Worm (Caenorhabditis elegans) whole organism, young adult: ENCODE measurements around the gene atat-2.

Source experiments
- C06A6.2 ChIP-seq: fragments of 200-800 bp; sonication (Bioruptor generic); conservative IDR thresholded peaks from 2 replicates; pipeline ENCODE4 v1.3.6; 2022; ENCODE audit warnings: missing genetic modification characterization, missing compliant biosample characterization
- F33H1.4 ChIP-seq: fragments of 200-800 bp; sonication (Bioruptor generic); IDR thresholded peaks from 2 replicates; pipeline ENCODE4 v1.3.6; 2022; ENCODE audit warnings: missing genetic modification reagents, missing genetic modification characterization, missing compliant biosample characterization
- F37B4.10 ChIP-seq: fragments of 200-800 bp; sonication (Bioruptor generic); IDR thresholded peaks from 2 replicates; pipeline ENCODE4 v1.3.6; 2022; ENCODE audit warnings: missing genetic modification characterization, missing compliant biosample characterization
- F52B5.7 ChIP-seq: sonication (generic microtip); optimal IDR thresholded peaks from 2 replicates; lab custom pipeline; 2016; ENCODE audit warnings: mild to moderate bottlenecking, missing genetic modification characterization, missing compliant biosample characterization
- F55B11.4 ChIP-seq: sonication (generic microtip); optimal IDR thresholded peaks from 2 replicates; lab custom pipeline; 2016; ENCODE audit warnings: missing compliant biosample characterization, missing genetic modification characterization, borderline replicate concordance; ENCODE audit not compliant: insufficient read depth
- T26A5.8 ChIP-seq: sonication (generic microtip); optimal IDR thresholded peaks from 2 replicates; lab custom pipeline; 2016; ENCODE audit warnings: missing genetic modification characterization, missing compliant biosample characterization
- Y53F4B.3 ChIP-seq: fragments of 200-800 bp; sonication (Bioruptor generic); IDR thresholded peaks from 2 replicates; pipeline ENCODE4 v1.3.6; 2022; ENCODE audit warnings: missing genetic modification reagents, missing genetic modification characterization, missing compliant biosample characterization
- ZK185.1 ChIP-seq: sonication (generic microtip); optimal IDR thresholded peaks from 2 replicates; lab custom pipeline; 2016; ENCODE audit warnings: mild to moderate bottlenecking, missing genetic modification characterization, missing compliant biosample characterization; ENCODE audit not compliant: poor library complexity, severe bottlenecking
- aptf-2 ChIP-seq: fragments of 200-800 bp; sonication (Bioruptor generic); conservative IDR thresholded peaks from 2 replicates; pipeline ENCODE4 v1.3.6; 2022; ENCODE audit warnings: missing genetic modification reagents, missing genetic modification characterization, missing compliant biosample characterization
- athp-1 ChIP-seq: sonication (generic microtip); optimal IDR thresholded peaks from 2 replicates; lab custom pipeline; 2017; ENCODE audit warnings: mild to moderate bottlenecking, missing genetic modification characterization, missing compliant biosample characterization
- attf-3 ChIP-seq: fragments of 200-800 bp; sonication (Bioruptor generic); conservative IDR thresholded peaks from 2 replicates; pipeline ENCODE4 v1.3.6; 2022; ENCODE audit warnings: missing genetic modification reagents, missing genetic modification characterization, missing compliant biosample characterization
- attf-6 ChIP-seq: fragments of 200-800 bp; sonication (Bioruptor generic); IDR thresholded peaks from 2 replicates; pipeline ENCODE4 v1.3.6; 2022; ENCODE audit warnings: missing genetic modification reagents, missing genetic modification characterization, missing compliant biosample characterization
- bed-1 ChIP-seq: fragments of 200-800 bp; sonication (Bioruptor generic); IDR thresholded peaks from 2 replicates; pipeline ENCODE4 v1.3.6; 2022; ENCODE audit warnings: missing genetic modification reagents, missing genetic modification characterization, missing compliant biosample characterization
- bed-2 ChIP-seq: fragments of 200-800 bp; sonication (Bioruptor generic); IDR thresholded peaks from 2 replicates; pipeline ENCODE4 v1.3.6; 2022; ENCODE audit warnings: missing genetic modification reagents, missing genetic modification characterization, missing compliant biosample characterization
- ccch-3 ChIP-seq: fragments of 200-800 bp; sonication (Bioruptor generic); optimal IDR thresholded peaks from 2 replicates; lab custom pipeline; 2018; ENCODE audit warnings: mild to moderate bottlenecking, missing genetic modification characterization, missing compliant biosample characterization
- cebp-1 ChIP-seq, 2 experiments: fragments of 200-800 bp in 1 of 2; sonication (Bioruptor generic) in 1 of 2; sonication (generic microtip) in 1 of 2; IDR thresholded peaks in 1 of 2; optimal IDR thresholded peaks in 1 of 2; 2 replicates each; pipeline versions ENCODE4 v1.3.6 to Lab custom; 2017 to 2022; ENCODE audit warnings: missing compliant biosample characterization in 2 of 2, missing genetic modification characterization in 2 of 2, mild to moderate bottlenecking in 1 of 2, missing genetic modification reagents in 1 of 2, moderate library complexity in 1 of 2
- ceh-27 ChIP-seq: fragments of 200-800 bp; sonication (Bioruptor generic); optimal IDR thresholded peaks from 2 replicates; lab custom pipeline; 2018; ENCODE audit warnings: mild to moderate bottlenecking, missing genetic modification characterization, moderate library complexity, missing compliant biosample characterization
- ceh-91 ChIP-seq: fragments of 200-800 bp; sonication (Bioruptor generic); IDR thresholded peaks from 2 replicates; pipeline ENCODE4 v1.3.6; 2022; ENCODE audit warnings: missing genetic modification reagents, missing genetic modification characterization, missing compliant biosample characterization
- dpl-1 ChIP-seq: fragments of 150-350 bp; optimal IDR thresholded peaks from 2 replicates; lab custom pipeline; 2014; ENCODE audit warnings: missing biosample characterization, missing genetic modification reagents, missing genetic modification characterization
- efl-1 ChIP-seq: fragments of 150-350 bp; optimal IDR thresholded peaks from 2 replicates; lab custom pipeline; 2014; ENCODE audit warnings: missing biosample characterization, missing genetic modification reagents, missing genetic modification characterization
- egrh-3 ChIP-seq: fragments of 200-800 bp; sonication (Bioruptor generic); IDR thresholded peaks from 2 replicates; pipeline ENCODE4 v1.3.6; 2022; ENCODE audit warnings: missing genetic modification reagents, missing genetic modification characterization, missing compliant biosample characterization
- ekl-4 ChIP-seq: fragments of 200-800 bp; sonication (Bioruptor generic); IDR thresholded peaks from 2 replicates; pipeline ENCODE4 v1.3.6; 2022; ENCODE audit warnings: missing genetic modification reagents, missing genetic modification characterization, missing compliant biosample characterization
- fkh-3 ChIP-seq: sonication (generic microtip); optimal IDR thresholded peaks from 2 replicates; lab custom pipeline; 2016; ENCODE audit warnings: mild to moderate bottlenecking, missing genetic modification characterization, missing compliant biosample characterization
- let-526 ChIP-seq: fragments of 200-800 bp; sonication (Bioruptor generic); IDR thresholded peaks from 2 replicates; pipeline ENCODE4 v1.3.6; 2022; ENCODE audit warnings: missing genetic modification reagents, missing genetic modification characterization, missing compliant biosample characterization
- let-607 ChIP-seq, 2 experiments: fragments of 200-800 bp in 1 of 2; sonication (Bioruptor generic) in 1 of 2; sonication (generic microtip) in 1 of 2; optimal IDR thresholded peaks; 2 replicates each; lab custom pipeline; 2016 to 2018; ENCODE audit warnings: mild to moderate bottlenecking in 2 of 2, missing compliant biosample characterization in 2 of 2, missing genetic modification characterization in 2 of 2, moderate library complexity in 2 of 2, missing genotype in 1 of 2
- lin-54 ChIP-seq: fragments of 200-800 bp; sonication (Bioruptor generic); optimal IDR thresholded peaks from 2 replicates; lab custom pipeline; 2018; ENCODE audit warnings: mild to moderate bottlenecking, missing genetic modification characterization, missing compliant biosample characterization
- lir-1 ChIP-seq: fragments of 200-800 bp; sonication (Bioruptor generic); conservative IDR thresholded peaks from 2 replicates; pipeline ENCODE4 v1.3.6; 2022; ENCODE audit warnings: missing genetic modification reagents, missing genetic modification characterization, missing compliant biosample characterization
- madf-8 ChIP-seq: fragments of 200-800 bp; sonication (Bioruptor generic); conservative IDR thresholded peaks from 2 replicates; pipeline ENCODE4 v1.3.6; 2022; ENCODE audit warnings: missing genetic modification reagents, missing genetic modification characterization, missing compliant biosample characterization
- mcd-1 ChIP-seq: fragments of 200-800 bp; sonication (Bioruptor generic); IDR thresholded peaks from 2 replicates; pipeline ENCODE4 v1.3.6; 2022; ENCODE audit warnings: missing genetic modification reagents, missing genetic modification characterization, missing compliant biosample characterization
- mes-4 ChIP-seq: sonication (generic microtip); optimal IDR thresholded peaks from 2 replicates; lab custom pipeline; 2016; ENCODE audit warnings: missing genotype, missing genetic modification characterization, missing compliant biosample characterization
- nhr-27 ChIP-seq: fragments of 200-800 bp; sonication (Bioruptor generic); optimal IDR thresholded peaks from 2 replicates; lab custom pipeline; 2018; ENCODE audit warnings: mild to moderate bottlenecking, missing genetic modification characterization, moderate library complexity, missing compliant biosample characterization
- nhr-80 ChIP-seq: sonication (generic microtip); optimal IDR thresholded peaks from 2 replicates; lab custom pipeline; 2016; ENCODE audit warnings: missing genetic modification characterization, missing compliant biosample characterization
- nhr-90 ChIP-seq: sonication (generic microtip); optimal IDR thresholded peaks from 2 replicates; lab custom pipeline; 2016; ENCODE audit warnings: missing genotype, mild to moderate bottlenecking, missing genetic modification characterization, missing compliant biosample characterization
- pha-4 ChIP-seq: fragments of 150-350 bp; sonication (generic microtip); optimal IDR thresholded peaks from 2 replicates; lab custom pipeline; 2014; ENCODE audit warnings: missing biosample characterization, missing genetic modification reagents, missing genetic modification characterization
- repo-1 ChIP-seq: sonication (generic microtip); optimal IDR thresholded peaks from 2 replicates; lab custom pipeline; 2017; ENCODE audit warnings: mild to moderate bottlenecking, missing genetic modification characterization, missing compliant biosample characterization
- rpc-1 ChIP-seq, 2 experiments: fragments of 150-350 bp in 1 of 2; sonication (generic microtip) in 1 of 2; optimal IDR thresholded peaks; 2 replicates each; lab custom pipeline; 2014 to 2018; ENCODE audit warnings: missing biosample characterization in 1 of 2, missing genetic modification characterization in 1 of 2, missing genetic modification reagents in 1 of 2, missing genotype in 1 of 2
- somi-1 ChIP-seq: fragments of 200-800 bp; sonication (Bioruptor generic); optimal IDR thresholded peaks from 2 replicates; lab custom pipeline; 2018; ENCODE audit warnings: mild to moderate bottlenecking, missing genetic modification characterization, missing compliant biosample characterization
- sptf-2 ChIP-seq: fragments of 200-800 bp; sonication (Bioruptor generic); optimal IDR thresholded peaks from 2 replicates; lab custom pipeline; 2018; ENCODE audit warnings: mild to moderate bottlenecking, missing genetic modification characterization, missing compliant biosample characterization
- xnd-1 ChIP-seq: sonication (generic microtip); optimal IDR thresholded peaks from 2 replicates; lab custom pipeline; 2016; ENCODE audit warnings: missing genotype, missing genetic modification reagents, missing genetic modification characterization, missing compliant biosample characterization
- zim-3 ChIP-seq: sonication (generic microtip); optimal IDR thresholded peaks from 2 replicates; lab custom pipeline; 2017; ENCODE audit warnings: mild to moderate bottlenecking, missing genetic modification characterization, moderate library complexity, missing compliant biosample characterization
- ztf-22 ChIP-seq: fragments of 200-800 bp; sonication (Bioruptor generic); optimal IDR thresholded peaks from 2 replicates; lab custom pipeline; 2018; ENCODE audit warnings: mild to moderate bottlenecking, missing genetic modification characterization, moderate library complexity, missing compliant biosample characterization
- ztf-26 ChIP-seq: sonication (generic microtip); optimal IDR thresholded peaks from 2 replicates; lab custom pipeline; 2017; ENCODE audit warnings: missing genetic modification characterization, missing compliant biosample characterization
- ztf-6 ChIP-seq: fragments of 200-800 bp; sonication (Bioruptor generic); IDR thresholded peaks from 2 replicates; pipeline ENCODE4 v1.3.6; 2022; ENCODE audit warnings: missing genetic modification reagents, missing genetic modification characterization, missing compliant biosample characterization

The atat-2 gene

DNA sequence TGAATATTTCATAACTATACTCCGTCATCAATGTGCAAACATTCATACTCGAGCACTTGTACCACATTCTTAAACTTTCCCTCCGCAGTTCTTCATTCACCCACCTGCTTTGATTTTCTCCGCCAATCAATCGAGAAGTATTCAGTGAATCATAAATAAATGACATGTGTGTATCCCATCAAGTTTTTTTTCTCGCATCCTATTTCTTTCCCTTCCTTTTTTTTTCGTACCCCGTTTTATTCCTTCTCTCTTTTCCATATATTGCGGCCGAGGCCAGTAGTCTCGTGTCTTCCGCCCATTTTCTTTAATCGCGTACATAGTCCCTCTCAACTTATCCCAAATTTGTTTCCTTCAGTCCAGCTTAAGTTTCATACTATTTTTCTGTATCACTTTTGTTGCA lies at the start of gene atat-2:
Gene atat-2 (plus strand): TSS at position 398 of the 400 bp plus-strand sequence.
- TF ChIP-seq sptf-2 (GFP tag; lab: Kevin White, UChicago): no peak
- TF ChIP-seq fkh-3 (tag; lab: Kevin White, UChicago): no peak
- TF ChIP-seq cebp-1 (GFP tag; IDR thresholded peaks at IDR 0.05; lab: Robert Waterston, UW): no peak
- TF ChIP-seq cebp-1 (tag; optimal IDR thresholded peaks at IDR 0.05; lab: Kevin White, UChicago): peak; percentile 4
- TF ChIP-seq T26A5.8: no peak

- no peak for TF ChIP-seq efl-1 (GFP tag; lab: Kevin White, UChicago)
- TF ChIP-seq dpl-1 (GFP tag; lab: Kevin White, UChicago): no peak
- TF ChIP-seq attf-6 (GFP tag; lab: Robert Waterston, UW): no peak
Measured at ce11 chrX:5799229-5799628, 49.7 kb upstream of the atat-2 start.

ce11 chrX:5801156-5801592 lies 47.7 kb upstream of the atat-2 start:
- no peak for TF ChIP-seq Y53F4B.3 (GFP tag; lab: Robert Waterston, UW)
- peak; percentile 62; the same call in 1 of the 2 replicates for TF ChIP-seq ekl-4 (GFP tag; lab: Robert Waterston, UW)
- peak; percentile 89 for TF ChIP-seq repo-1 (tag; lab: Kevin White, UChicago)
- TF ChIP-seq ZK185.1 (tag; lab: Kevin White, UChicago): peak; percentile 94
- peak; percentile 93 for TF ChIP-seq nhr-90 (tag; lab: Kevin White, UChicago)
- TF ChIP-seq lin-54 (GFP tag; lab: Kevin White, UChicago): peak; percentile 66
- TF ChIP-seq madf-8 (GFP tag; lab: Robert Waterston, UW): no peak
- peak; percentile 73 for TF ChIP-seq ztf-22 (GFP tag; lab: Kevin White, UChicago)
- peak; percentile 61 for TF ChIP-seq lir-1 (GFP tag; lab: Robert Waterston, UW)
- TF ChIP-seq F37B4.10: no peak
- peak; percentile 66 for TF ChIP-seq nhr-27 (tag; lab: Kevin White, UChicago)
- TF ChIP-seq F55B11.4: no peak
- peak; percentile 83 for TF ChIP-seq mes-4 (tag; lab: Kevin White, UChicago)
- peak; percentile 74; the same call in 1 of the 2 replicates for TF ChIP-seq aptf-2 (GFP tag; lab: Robert Waterston, UW)
- TF ChIP-seq rpc-1 (optimal IDR thresholded peaks at IDR 0.05; lab: Kevin White, UChicago): peak; percentile 96
- peak; percentile 96 for TF ChIP-seq rpc-1 (tag; optimal IDR thresholded peaks at IDR 0.05; lab: Kevin White, UChicago)
- TF ChIP-seq bed-1 (GFP tag; lab: Robert Waterston, UW): peak; percentile 90; the same call in 1 of the 2 replicates
- TF ChIP-seq ztf-26: peak; percentile 91
- TF ChIP-seq let-526 (GFP tag; lab: Robert Waterston, UW): peak; percentile 83; the same call in 1 of the 2 replicates
- peak; percentile 53; the same call in 1 of the 2 replicates for TF ChIP-seq attf-3 (GFP tag; lab: Robert Waterston, UW)
- peak; percentile 23; the same call in 1 of the 2 replicates for TF ChIP-seq F33H1.4 (GFP tag; lab: Robert Waterston, UW)
- peak; percentile 89 for TF ChIP-seq zim-3
- TF ChIP-seq somi-1: peak; percentile 91
- no peak for TF ChIP-seq pha-4
- 0 out of 2 replicates have a peak, but pooled peaks have one; percentile 21 for TF ChIP-seq ztf-6 (GFP tag; lab: Robert Waterston, UW)
- TF ChIP-seq xnd-1: no peak
- TF ChIP-seq egrh-3 (GFP tag; lab: Robert Waterston, UW): peak; percentile 57
- TF ChIP-seq ceh-27: peak; percentile 81
- peak; percentile 86 for TF ChIP-seq F52B5.7 (tag; lab: Kevin White, UChicago)
- TF ChIP-seq C06A6.2 (GFP tag; lab: Robert Waterston, UW): peak; percentile 61; the same call in 1 of the 2 replicates
- peak; percentile 74 for TF ChIP-seq ccch-3 (GFP tag; lab: Kevin White, UChicago)
- peak; percentile 55; the same call in 1 of the 2 replicates for TF ChIP-seq attf-6 (GFP tag; lab: Robert Waterston, UW)
- TF ChIP-seq mcd-1 (GFP tag; lab: Robert Waterston, UW): peak; percentile 71
- TF ChIP-seq nhr-80 (tag; lab: Kevin White, UChicago): peak; percentile 52
- TF ChIP-seq athp-1 (tag; lab: Kevin White, UChicago): peak; percentile 65
- 0 out of 2 replicates have a peak, but pooled peaks have one; percentile 29 for TF ChIP-seq ceh-91
- peak; percentile 55; the same call in 1 of the 2 replicates for TF ChIP-seq bed-2
- TF ChIP-seq let-607 (tag; optimal IDR thresholded peaks at IDR 0.05; lab: Kevin White, UChicago): peak; percentile 60 to 75
